Worm (Caenorhabditis elegans) whole organism, midembryonic: ENCODE data around the gene cdkr-3.
"Not testable (repeated sequence)": the region's sequence is repeated elsewhere in the genome, so short reads cannot be mapped to it uniquely, and the experiment has no call there.

Experiments used
- T22C8.4 ChIP-seq: fragments of 200-800 bp; sonication (Bioruptor generic); IDR thresholded peaks from 2 replicates; pipeline ENCODE4 v1.3.6; 2022; ENCODE audit warnings: missing genetic modification characterization, missing compliant biosample characterization
- cog-1 ChIP-seq: sonication (generic microtip); optimal IDR thresholded peaks from 2 replicates; lab custom pipeline; 2016; ENCODE audit warnings: missing genetic modification characterization, missing compliant biosample characterization
- flt-1 ChIP-seq: fragments of 200-800 bp; sonication (Bioruptor generic); IDR thresholded peaks from 2 replicates; pipeline ENCODE4 v1.3.6; 2022; ENCODE audit warnings: missing genetic modification characterization, missing compliant biosample characterization
- klf-2 ChIP-seq: fragments of 200-800 bp; sonication (Bioruptor generic); conservative IDR thresholded peaks from 2 replicates; pipeline ENCODE4 v1.3.6; 2022; ENCODE audit warnings: missing genetic modification reagents, missing genetic modification characterization, missing compliant biosample characterization
- med-1 ChIP-seq: sonication (generic microtip); optimal IDR thresholded peaks from 2 replicates; lab custom pipeline; 2017; ENCODE audit warnings: missing genetic modification characterization, mild to moderate bottlenecking, missing compliant biosample characterization, antibody characterized with exemption, missing genetic modification reagents; ENCODE audit not compliant: insufficient read depth
- ref-1 ChIP-seq: fragments of 200-800 bp; sonication (Bioruptor generic); conservative IDR thresholded peaks from 2 replicates; pipeline ENCODE4 v1.3.6; 2022; ENCODE audit warnings: missing genetic modification reagents, missing genetic modification characterization, missing compliant biosample characterization
- tab-1 ChIP-seq: fragments of 200-800 bp; sonication (Bioruptor generic); IDR thresholded peaks from 2 replicates; pipeline ENCODE4 v1.3.6; 2022; ENCODE audit warnings: missing genetic modification characterization, missing compliant biosample characterization
- ztf-23 ChIP-seq: fragments of 200-800 bp; sonication (Bioruptor generic); IDR thresholded peaks from 2 replicates; pipeline ENCODE4 v1.3.6; 2022; ENCODE audit warnings: missing genetic modification reagents, missing genetic modification characterization, missing compliant biosample characterization
- ztf-29 ChIP-seq: fragments of 200-800 bp; sonication (Bioruptor generic); IDR thresholded peaks from 2 replicates; pipeline ENCODE4 v1.3.6; 2022; ENCODE audit warnings: missing genetic modification reagents, missing genetic modification characterization, missing compliant biosample characterization

Gene cdkr-3

DNA sequence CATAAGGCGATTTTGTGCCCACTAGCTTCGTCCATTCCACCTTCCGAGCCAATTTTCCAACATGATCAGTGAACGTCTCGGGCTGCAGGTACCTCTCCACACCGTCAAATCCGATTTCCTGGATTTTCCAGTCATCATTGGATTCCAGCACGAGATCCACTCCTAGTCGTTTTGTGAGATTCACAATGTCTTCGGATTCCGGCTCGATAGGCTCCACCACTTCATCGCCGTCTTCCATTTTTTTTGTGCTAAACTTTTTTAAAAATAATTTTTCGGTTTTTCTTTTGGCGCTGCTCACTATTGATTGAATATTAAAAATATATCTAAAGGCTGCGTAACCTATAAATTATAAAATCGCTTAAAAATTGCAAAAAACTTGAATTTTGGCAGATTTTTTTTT, 2.9 kb upstream of the cdkr-3 start, which contains the start of gene mdt-17:
TSS of gene mdt-17 (minus strand) at position 256 of the 400 bp plus-strand sequence.
- TF ChIP-seq ztf-23 (GFP tag; lab: Robert Waterston, UW) (no peak), T22C8.4 (GFP tag; lab: Robert Waterston, UW) (no peak)

DNA sequence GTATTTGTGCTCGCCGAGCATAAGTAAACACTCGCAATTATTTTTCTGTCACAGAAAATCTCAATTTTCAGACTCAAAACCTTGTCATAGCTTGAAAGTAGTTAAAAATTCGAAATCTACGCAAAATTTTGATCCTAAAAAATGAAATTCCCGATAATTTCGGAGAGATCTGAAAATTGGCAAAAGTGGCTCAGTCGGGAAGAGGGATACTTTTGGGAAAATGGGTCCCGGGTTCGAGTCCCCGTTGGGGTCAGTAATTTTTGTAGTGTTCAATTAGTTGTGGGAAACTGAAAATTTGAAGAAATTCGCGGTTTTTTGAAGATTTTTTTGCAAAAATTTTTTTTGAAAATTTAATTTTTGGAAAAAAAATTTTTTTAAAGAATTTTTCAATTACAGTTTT, 7.0 kb downstream of the cdkr-3 start:
- TF ChIP-seq ztf-23 (GFP tag; lab: Robert Waterston, UW), result no peak
- TF ChIP-seq klf-2 (GFP tag; lab: Robert Waterston, UW), result no peak
- TF ChIP-seq cog-1 (tag; lab: Kevin White, UChicago), result no peak
- no peak for TF ChIP-seq med-1
- no peak for TF ChIP-seq ztf-29 (GFP tag; lab: Robert Waterston, UW)
- no peak for TF ChIP-seq tab-1
- no peak for TF ChIP-seq T22C8.4 (GFP tag; lab: Robert Waterston, UW)
- TF ChIP-seq ref-1 (GFP tag; lab: Robert Waterston, UW), result no peak
- TF ChIP-seq flt-1 (GFP tag; lab: Robert Waterston, UW), result no peak

DNA sequence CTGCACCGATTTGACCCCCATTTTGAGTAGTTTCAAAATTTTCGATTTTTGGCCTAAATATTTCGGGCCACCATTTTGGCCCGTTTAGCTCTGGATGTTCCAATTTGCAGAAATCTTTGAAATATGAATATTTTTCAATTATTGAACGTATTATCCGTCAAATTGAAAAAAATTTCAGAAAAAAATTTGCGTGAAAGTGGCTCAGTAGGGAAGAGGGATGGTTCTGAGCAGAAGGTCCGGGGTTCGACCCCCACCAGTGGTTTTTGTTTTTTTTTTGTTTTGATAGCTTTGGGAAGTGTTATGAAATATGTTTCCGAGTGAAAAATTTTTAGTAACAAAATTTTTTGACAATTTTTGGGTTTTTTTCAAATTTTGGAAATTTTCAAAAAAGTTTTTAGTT, 9.4 kb downstream of the cdkr-3 start:
- TF ChIP-seq klf-2 (GFP tag; lab: Robert Waterston, UW) (no peak), ztf-23 (GFP tag; lab: Robert Waterston, UW) (no peak), T22C8.4 (GFP tag; lab: Robert Waterston, UW) (no peak), ztf-29 (GFP tag; lab: Robert Waterston, UW) (no peak), flt-1 (GFP tag; lab: Robert Waterston, UW) (no peak)

DNA sequence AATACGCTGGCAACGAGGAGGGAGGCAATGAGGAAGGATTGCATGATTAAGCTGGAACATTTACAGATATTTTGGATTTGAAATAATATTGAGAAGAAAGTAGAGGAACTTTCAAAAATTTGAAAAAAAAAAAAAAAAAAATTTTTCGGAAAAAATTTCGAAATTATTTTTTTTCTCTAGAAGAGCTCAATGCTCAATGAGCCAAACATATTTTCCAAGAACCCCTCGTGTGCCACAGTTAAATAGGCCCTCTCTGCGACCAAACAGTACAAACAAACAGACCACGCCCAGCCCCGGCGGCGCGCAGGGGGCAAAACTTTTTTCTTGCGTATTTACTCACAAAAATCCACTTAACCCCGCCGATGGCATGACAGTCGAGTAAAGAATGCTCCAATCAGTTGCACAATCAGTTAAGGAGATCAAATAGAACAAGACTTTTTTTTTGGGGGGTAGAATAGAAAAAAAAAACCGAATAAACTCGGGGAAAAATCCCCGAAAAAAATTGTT, 10.0 kb downstream of the cdkr-3 start, which contains the start of gene pqn-94:
TSS of gene pqn-94 (minus strand) at position 51 of the 507 bp plus-strand sequence.
- no peak for TF ChIP-seq med-1
- TF ChIP-seq ref-1 (GFP tag; lab: Robert Waterston, UW), result no peak
- no peak for TF ChIP-seq cog-1 (tag; lab: Kevin White, UChicago)
- TF ChIP-seq ztf-29 (GFP tag; lab: Robert Waterston, UW), result no peak
- no peak for TF ChIP-seq ztf-23 (GFP tag; lab: Robert Waterston, UW)

DNA sequence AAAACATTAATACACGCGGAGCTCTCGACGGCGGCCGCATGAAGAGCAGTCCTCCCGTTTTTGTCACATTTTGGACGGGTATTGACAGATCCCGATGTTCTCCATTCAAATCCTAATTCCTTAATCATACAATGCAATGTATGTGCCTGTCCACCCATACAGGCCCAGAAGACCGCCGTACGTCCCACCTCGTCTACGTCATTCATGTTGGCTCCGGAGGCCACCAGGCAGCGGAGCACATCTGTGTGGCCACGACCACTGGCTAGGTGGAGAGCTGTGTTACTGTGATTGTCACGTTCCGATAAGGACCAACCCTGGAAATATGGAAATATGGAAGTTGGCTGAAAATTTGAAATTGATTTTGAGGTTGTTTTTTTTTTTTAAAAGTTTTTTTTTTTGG, 12.9 kb downstream of the cdkr-3 start:
- TF ChIP-seq tab-1 (no peak), cog-1 (tag; lab: Kevin White, UChicago) (no peak), flt-1 (GFP tag; lab: Robert Waterston, UW) (no peak), klf-2 (GFP tag; lab: Robert Waterston, UW) (no peak), ref-1 (GFP tag; lab: Robert Waterston, UW) (no peak), ztf-23 (GFP tag; lab: Robert Waterston, UW) (no peak), med-1 (no peak), T22C8.4 (GFP tag; lab: Robert Waterston, UW) (no peak), ztf-29 (GFP tag; lab: Robert Waterston, UW) (no peak)

DNA sequence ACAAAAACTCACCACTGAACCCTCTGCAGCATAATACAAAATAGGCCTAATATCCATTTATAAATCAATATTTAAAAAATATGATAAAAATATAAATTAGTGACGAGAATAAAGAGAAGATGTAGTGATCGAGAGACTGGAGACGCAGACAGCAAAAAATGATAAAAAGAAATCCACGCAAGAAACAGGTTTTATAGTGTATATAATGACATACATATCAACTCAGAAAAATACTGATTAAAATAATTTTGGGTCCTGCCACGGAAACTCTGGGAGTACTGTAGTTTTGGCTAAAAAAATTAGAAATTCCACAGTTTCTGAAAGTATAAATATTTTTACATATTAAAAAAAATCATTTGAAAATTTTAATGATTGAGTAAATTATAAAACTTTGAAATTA, 19.4 kb downstream of the cdkr-3 start, which contains the start of gene mlt-4:
TSS of gene mlt-4 (minus strand) at position 101 of the 400 bp plus-strand sequence.
- TF ChIP-seq klf-2 (GFP tag; lab: Robert Waterston, UW), result no peak
- TF ChIP-seq ztf-23 (GFP tag; lab: Robert Waterston, UW), result no peak
- TF ChIP-seq ref-1 (GFP tag; lab: Robert Waterston, UW), result no peak
- no peak for TF ChIP-seq med-1
- TF ChIP-seq tab-1, result no peak
- no peak for TF ChIP-seq flt-1 (GFP tag; lab: Robert Waterston, UW)
- TF ChIP-seq ztf-29 (GFP tag; lab: Robert Waterston, UW), result no peak
- no peak for TF ChIP-seq cog-1 (tag; lab: Kevin White, UChicago)
- no peak for TF ChIP-seq T22C8.4 (GFP tag; lab: Robert Waterston, UW)

DNA sequence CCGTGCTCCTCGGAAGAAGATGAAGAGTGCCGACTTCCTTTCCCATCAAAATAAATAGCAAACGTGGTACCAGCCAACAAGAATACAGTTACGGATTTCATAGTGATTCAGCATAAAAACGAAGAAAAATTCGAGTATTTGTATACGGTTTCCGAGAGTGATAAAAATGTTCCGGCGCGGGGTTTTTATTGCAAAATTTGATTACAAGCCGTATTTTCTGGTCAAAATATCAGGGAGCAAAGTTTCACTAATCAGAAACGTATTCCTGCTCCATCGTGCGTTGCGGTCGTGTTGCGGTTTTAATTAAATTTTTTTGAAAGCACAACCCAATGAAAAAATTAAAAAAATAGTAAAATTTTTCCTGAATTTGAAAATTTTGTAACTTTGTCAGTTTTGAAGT, 24.5 kb downstream of the cdkr-3 start, which contains the start of gene clec-261:
TSS of gene clec-261 (minus strand) at position 101 of the 400 bp plus-strand sequence.
- no peak for TF ChIP-seq ref-1 (GFP tag; lab: Robert Waterston, UW)
- no peak for TF ChIP-seq T22C8.4 (GFP tag; lab: Robert Waterston, UW)
- no peak for TF ChIP-seq tab-1
- no peak for TF ChIP-seq cog-1 (tag; lab: Kevin White, UChicago)
- no peak for TF ChIP-seq ztf-29 (GFP tag; lab: Robert Waterston, UW)
- no peak for TF ChIP-seq ztf-23 (GFP tag; lab: Robert Waterston, UW)
- TF ChIP-seq med-1, result no peak
- TF ChIP-seq klf-2 (GFP tag; lab: Robert Waterston, UW), result no peak
- no peak for TF ChIP-seq flt-1 (GFP tag; lab: Robert Waterston, UW)

DNA sequence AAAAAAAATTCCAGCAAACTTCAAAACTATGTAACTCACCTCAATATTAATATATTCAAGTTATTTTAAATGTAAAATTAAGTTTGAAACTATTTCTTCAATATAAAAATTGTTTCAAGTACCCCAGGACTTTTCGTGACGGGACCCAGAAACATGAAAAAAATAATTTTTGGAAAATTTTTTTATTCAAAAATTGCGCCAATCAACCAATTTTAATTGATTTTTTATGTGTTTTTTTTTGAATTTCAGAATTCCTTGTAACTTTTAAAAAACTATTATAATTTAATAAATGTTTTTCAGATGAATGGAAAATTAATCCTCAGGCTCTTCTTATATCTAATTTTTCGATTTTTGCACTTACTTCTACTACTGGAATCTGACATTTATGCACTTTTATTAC, 27.7 kb downstream of the cdkr-3 start, which contains the start of gene ZC15.5:
TSS of gene ZC15.5 (plus strand) at position 301 of the 400 bp plus-strand sequence.
- TF ChIP-seq flt-1 (GFP tag; lab: Robert Waterston, UW) (no peak), cog-1 (tag; lab: Kevin White, UChicago) (no peak), tab-1 (no peak), klf-2 (GFP tag; lab: Robert Waterston, UW) (no peak), med-1 (no peak), ztf-23 (GFP tag; lab: Robert Waterston, UW) (no peak), ztf-29 (GFP tag; lab: Robert Waterston, UW) (no peak), ref-1 (GFP tag; lab: Robert Waterston, UW) (no peak), T22C8.4 (GFP tag; lab: Robert Waterston, UW) (no peak)

DNA sequence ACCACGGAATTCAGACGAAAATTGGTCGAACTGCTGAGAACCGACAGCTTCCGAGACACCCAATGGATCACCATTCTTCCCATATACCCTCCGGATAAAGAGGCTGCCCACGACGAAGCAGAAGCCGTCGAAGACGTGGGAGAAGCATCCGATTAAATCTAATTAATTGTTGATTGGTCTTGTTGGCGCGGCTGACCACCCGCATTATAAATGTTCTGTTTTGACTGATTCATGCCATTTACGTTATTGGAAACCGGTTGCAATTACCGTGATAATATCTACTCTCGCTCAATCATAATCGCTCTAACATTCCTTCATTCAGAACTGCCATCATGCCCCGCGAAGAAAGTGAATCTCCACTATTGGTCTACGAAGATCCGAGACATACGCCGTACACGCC, 33.4 kb downstream of the cdkr-3 start, which contains the start of gene ZC15.3:
TSS of gene ZC15.3 (plus strand) at position 301 of the 400 bp plus-strand sequence.
- TF ChIP-seq ref-1 (GFP tag; lab: Robert Waterston, UW); klf-2 (GFP tag; lab: Robert Waterston, UW); tab-1: not testable (repeated sequence)

DNA sequence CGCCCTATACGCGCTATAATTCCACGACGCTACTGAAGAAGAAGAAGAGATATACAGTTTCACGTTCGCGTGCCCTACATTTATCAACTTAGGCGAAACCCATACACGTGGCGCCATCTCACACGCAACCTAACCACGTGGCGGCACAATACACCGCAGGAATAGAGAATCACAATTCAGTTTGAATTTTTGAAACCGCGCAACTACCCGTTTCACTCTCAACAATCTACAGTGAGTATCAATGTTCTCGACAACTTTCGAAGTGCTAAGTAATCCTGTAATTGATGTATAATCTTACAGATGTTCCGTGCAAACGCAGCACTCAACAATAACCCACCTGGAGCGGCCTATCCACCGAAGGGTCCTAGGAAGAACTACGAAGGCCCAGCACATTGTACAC, 35.9 kb downstream of the cdkr-3 start, which contains the start of gene ZC15.1:
TSS of gene ZC15.1 (plus strand) at position 301 of the 400 bp plus-strand sequence.
- TF ChIP-seq flt-1 (GFP tag; lab: Robert Waterston, UW) (no peak), ztf-23 (GFP tag; lab: Robert Waterston, UW) (no peak), klf-2 (GFP tag; lab: Robert Waterston, UW) (no peak), tab-1 (no peak), cog-1 (tag; lab: Kevin White, UChicago) (no peak), T22C8.4 (GFP tag; lab: Robert Waterston, UW) (no peak), ztf-29 (GFP tag; lab: Robert Waterston, UW) (no peak), ref-1 (GFP tag; lab: Robert Waterston, UW) (no peak), med-1 (no peak)
